Worm (Caenorhabditis elegans) whole organism, L2 larva: ENCODE results near the gene oxy-4.
A peak's percentile ranks its signal among the peaks of the same experiment; 100 is the strongest.

Experiments
- F13H6.1 ChIP-seq: sonication (generic microtip); optimal IDR thresholded peaks from 2 replicates; lab custom pipeline; 2016; ENCODE audit warnings: missing genetic modification characterization, missing compliant biosample characterization
- aly-2 ChIP-seq: fragments of 150-350 bp; optimal IDR thresholded peaks from 2 replicates; lab custom pipeline; 2014; ENCODE audit warnings: missing biosample characterization, missing genetic modification characterization
- blmp-1 ChIP-seq: sonication (generic microtip); optimal IDR thresholded peaks from 2 replicates; lab custom pipeline; 2017; ENCODE audit warnings: missing genetic modification characterization, mild to moderate bottlenecking, missing compliant biosample characterization, antibody characterized with exemption, moderate library complexity; ENCODE audit not compliant: insufficient read depth
- ceh-16 ChIP-seq: fragments of 150-350 bp; optimal IDR thresholded peaks from 2 replicates; lab custom pipeline; 2014; ENCODE audit warnings: missing biosample characterization, missing genetic modification characterization
- ceh-82 ChIP-seq: fragments of 150-350 bp; optimal IDR thresholded peaks from 2 replicates; lab custom pipeline; 2014; ENCODE audit warnings: missing biosample characterization, missing genetic modification characterization
- crh-2 ChIP-seq: sonication (generic microtip); optimal IDR thresholded peaks from 2 replicates; lab custom pipeline; 2017; ENCODE audit warnings: missing biosample characterization, missing genetic modification characterization
- elt-1 ChIP-seq: fragments of 150-350 bp; optimal IDR thresholded peaks from 2 replicates; lab custom pipeline; 2014; ENCODE audit warnings: missing biosample characterization, missing genetic modification characterization
- elt-3 ChIP-seq: sonication (generic microtip); optimal IDR thresholded peaks from 2 replicates; lab custom pipeline; 2017; ENCODE audit warnings: missing biosample characterization, missing genetic modification characterization
- fos-1 ChIP-seq: fragments of 150-350 bp; optimal IDR thresholded peaks from 2 replicates; lab custom pipeline; 2014; ENCODE audit warnings: missing biosample characterization, missing genetic modification characterization
- gmeb-1 ChIP-seq: fragments of 150-350 bp; optimal IDR thresholded peaks from 2 replicates; lab custom pipeline; 2014; ENCODE audit warnings: missing biosample characterization, missing genetic modification characterization
- lsy-2 ChIP-seq, 2 experiments: fragments of 150-350 bp in 1 of 2; sonication (generic microtip) in 1 of 2; optimal IDR thresholded peaks; 2 replicates each; lab custom pipeline; 2014 to 2017; ENCODE audit warnings: missing biosample characterization in 2 of 2, missing genetic modification characterization in 2 of 2
- mab-5 ChIP-seq: fragments of 150-350 bp; optimal IDR thresholded peaks from 2 replicates; lab custom pipeline; 2014; ENCODE audit warnings: missing biosample characterization, missing genetic modification characterization
- mbf-1 ChIP-seq: sonication (generic microtip); optimal IDR thresholded peaks from 2 replicates; lab custom pipeline; 2017; ENCODE audit warnings: missing biosample characterization, missing genetic modification characterization
- nhr-10 ChIP-seq: sonication (generic microtip); optimal IDR thresholded peaks from 2 replicates; lab custom pipeline; 2017; ENCODE audit warnings: missing biosample characterization, missing genetic modification characterization
- nhr-12 ChIP-seq: fragments of 150-350 bp; optimal IDR thresholded peaks from 2 replicates; lab custom pipeline; 2014; ENCODE audit warnings: missing biosample characterization, missing genetic modification characterization
- nhr-129 ChIP-seq: fragments of 150-350 bp; optimal IDR thresholded peaks from 2 replicates; lab custom pipeline; 2014; ENCODE audit warnings: missing biosample characterization, missing genetic modification characterization
- nhr-21 ChIP-seq: fragments of 150-350 bp; optimal IDR thresholded peaks from 2 replicates; lab custom pipeline; 2014; ENCODE audit warnings: missing biosample characterization, missing genetic modification characterization
- nhr-25 ChIP-seq: fragments of 150-350 bp; sonication (generic microtip); optimal IDR thresholded peaks from 3 replicates; lab custom pipeline; 2014; ENCODE audit warnings: missing biosample characterization, missing genetic modification characterization
- nhr-6 ChIP-seq: fragments of 150-350 bp; optimal IDR thresholded peaks from 2 replicates; lab custom pipeline; 2014; ENCODE audit warnings: missing biosample characterization, missing genetic modification characterization
- nhr-77 ChIP-seq: fragments of 150-350 bp; optimal IDR thresholded peaks from 2 replicates; lab custom pipeline; 2014; ENCODE audit warnings: missing biosample characterization, missing genetic modification characterization
- peb-1 ChIP-seq: fragments of 150-350 bp; optimal IDR thresholded peaks from 2 replicates; lab custom pipeline; 2014; ENCODE audit warnings: missing biosample characterization, missing genetic modification characterization
- sem-4 ChIP-seq: fragments of 150-350 bp; optimal IDR thresholded peaks from 2 replicates; lab custom pipeline; 2014; ENCODE audit warnings: missing biosample characterization, missing genetic modification reagents, missing genetic modification characterization
- unc-39 ChIP-seq: fragments of 150-350 bp; optimal IDR thresholded peaks from 2 replicates; lab custom pipeline; 2014; ENCODE audit warnings: missing biosample characterization, missing genetic modification characterization
- unc-55 ChIP-seq: fragments of 150-350 bp; sonication (generic microtip); optimal IDR thresholded peaks from 3 replicates; lab custom pipeline; 2014; ENCODE audit warnings: missing biosample characterization, missing genetic modification reagents, missing genetic modification characterization
- unc-62 ChIP-seq: fragments of 150-350 bp; optimal IDR thresholded peaks from 2 replicates; lab custom pipeline; 2014; ENCODE audit warnings: missing biosample characterization, missing genetic modification reagents, missing genetic modification characterization
- ztf-11 ChIP-seq: sonication (generic microtip); optimal IDR thresholded peaks from 2 replicates; lab custom pipeline; 2017; ENCODE audit warnings: missing biosample characterization, missing genetic modification characterization
- ztf-4 ChIP-seq: fragments of 150-350 bp; optimal IDR thresholded peaks from 2 replicates; lab custom pipeline; 2014; ENCODE audit warnings: missing biosample characterization, missing genetic modification characterization

oxy-4 gene

ce11 chrIII:5129261-5129660, 29.3 kb downstream of the oxy-4 start:
- no peak for TF ChIP-seq fos-1
- no peak for TF ChIP-seq nhr-6 (tag; lab: Kevin White, UChicago)
- TF ChIP-seq unc-39 (tag; lab: Kevin White, UChicago) = no peak
- TF ChIP-seq ztf-11 (tag; lab: Kevin White, UChicago) = no peak
- peak; percentile 49 for TF ChIP-seq F13H6.1 (tag; lab: Kevin White, UChicago)
- TF ChIP-seq nhr-25 (tag; lab: Kevin White, UChicago) = no peak
- peak; percentile 43 for TF ChIP-seq nhr-129 (tag; lab: Kevin White, UChicago)
- TF ChIP-seq unc-55 (GFP tag; lab: Kevin White, UChicago) = no peak
- no peak for TF ChIP-seq nhr-10 (tag; lab: Kevin White, UChicago)

- TF ChIP-seq ztf-4 (tag; lab: Kevin White, UChicago) (no peak), mab-5 (tag; lab: Kevin White, UChicago) (no peak), aly-2 (tag; lab: Kevin White, UChicago) (no peak), blmp-1 (tag; lab: Kevin White, UChicago) (no peak), nhr-10 (tag; lab: Kevin White, UChicago) (no peak), crh-2 (tag; lab: Kevin White, UChicago) (no peak), elt-3 (tag; lab: Kevin White, UChicago) (no peak)
Measured at ce11 chrIII:5126988-5127387, 31.6 kb downstream of the oxy-4 start.

ce11 chrIII:5125759-5126158, 32.8 kb downstream of the oxy-4 start:
- no peak for TF ChIP-seq nhr-21 (tag; lab: Kevin White, UChicago)
- no peak for TF ChIP-seq crh-2 (tag; lab: Kevin White, UChicago)
- no peak for TF ChIP-seq nhr-6 (tag; lab: Kevin White, UChicago)
- TF ChIP-seq aly-2 (tag; lab: Kevin White, UChicago) = no peak
- TF ChIP-seq unc-62 (GFP tag; lab: Kevin White, UChicago) = no peak
- no peak for TF ChIP-seq ceh-82 (tag; lab: Kevin White, UChicago)
- TF ChIP-seq mab-5 (tag; lab: Kevin White, UChicago) = no peak
- TF ChIP-seq unc-39 (tag; lab: Kevin White, UChicago) = no peak

- no peak for TF ChIP-seq nhr-77
- no peak for TF ChIP-seq nhr-129 (tag; lab: Kevin White, UChicago)
- TF ChIP-seq sem-4 = no peak
- peak; percentile 5 for TF ChIP-seq ceh-16 (tag; lab: Kevin White, UChicago)
Measured at ce11 chrIII:5124385-5124784, 34.2 kb downstream of the oxy-4 start.

ce11 chrIII:5120593-5120992, 38.0 kb downstream of the oxy-4 start:
- TF ChIP-seq nhr-12 (tag; lab: Kevin White, UChicago) = no peak
- TF ChIP-seq, all 48 proteins: peak for 0

ce11 chrIII:5119063-5119462, 39.5 kb downstream of the oxy-4 start:
- TF ChIP-seq ceh-16 (tag; lab: Kevin White, UChicago) = peak; percentile 89
- no peak for TF ChIP-seq F13H6.1 (tag; lab: Kevin White, UChicago)

ce11 chrIII:5112998-5113397, 45.6 kb downstream of the oxy-4 start:
- TF ChIP-seq fos-1 (peak; percentile 44), gmeb-1 (no peak)
- TF ChIP-seq, all 48 proteins: peak for 1

- TF ChIP-seq peb-1 (no peak), ztf-4 (tag; lab: Kevin White, UChicago) (no peak), nhr-21 (tag; lab: Kevin White, UChicago) (no peak), lsy-2 (tag; optimal IDR thresholded peaks at IDR 0.05; lab: Kevin White, UChicago) (no peak), elt-1 (tag; lab: Kevin White, UChicago) (no peak), unc-62 (GFP tag; lab: Kevin White, UChicago) (no peak), gmeb-1 (no peak), mbf-1 (tag; lab: Kevin White, UChicago) (no peak)
- TF ChIP-seq, all 48 proteins: peak for 0
Measured at ce11 chrIII:5112399-5112798, 46.2 kb downstream of the oxy-4 start.
